Worm (Caenorhabditis elegans) whole organism, young adult: ENCODE data around the gene H12D21.6.

Experiments
- F22D6.2 ChIP-seq: sonication (generic microtip); optimal IDR thresholded peaks from 2 replicates; lab custom pipeline; 2016; ENCODE audit warnings: mild to moderate bottlenecking, missing genetic modification characterization, missing compliant biosample characterization
- K12H6.12 ChIP-seq: fragments of 200-800 bp; sonication (Bioruptor generic); optimal IDR thresholded peaks from 2 replicates; lab custom pipeline; 2018; ENCODE audit warnings: mild to moderate bottlenecking, missing genetic modification characterization, missing compliant biosample characterization
- Y53F4B.3 ChIP-seq: fragments of 200-800 bp; sonication (Bioruptor generic); IDR thresholded peaks from 2 replicates; pipeline ENCODE4 v1.3.6; 2022; ENCODE audit warnings: missing genetic modification reagents, missing genetic modification characterization, missing compliant biosample characterization
- akir-1 ChIP-seq: fragments of 200-800 bp; sonication (Bioruptor generic); optimal IDR thresholded peaks from 2 replicates; lab custom pipeline; 2018; ENCODE audit warnings: mild to moderate bottlenecking, missing genetic modification characterization, moderate library complexity, missing compliant biosample characterization
- ama-1 ChIP-seq, 3 experiments: fragments of 150-350 bp in 1 of 3; sonication (generic microtip) in 2 of 3; optimal IDR thresholded peaks; 2 replicates each; lab custom pipeline; 2014 to 2018; ENCODE audit warnings: missing biosample characterization in 2 of 3, missing genetic modification characterization in 2 of 3, missing genetic modification reagents in 2 of 3
- aptf-3 ChIP-seq: fragments of 200-800 bp; sonication (Bioruptor generic); IDR thresholded peaks from 2 replicates; pipeline ENCODE4 v1.3.6; 2022; ENCODE audit warnings: missing genetic modification characterization, missing compliant biosample characterization
- atf-7 ChIP-seq: sonication (generic microtip); optimal IDR thresholded peaks from 2 replicates; lab custom pipeline; 2017; ENCODE audit warnings: mild to moderate bottlenecking, missing genetic modification characterization, missing compliant biosample characterization
- cebp-1 ChIP-seq, 2 experiments: fragments of 200-800 bp in 1 of 2; sonication (Bioruptor generic) in 1 of 2; sonication (generic microtip) in 1 of 2; IDR thresholded peaks in 1 of 2; optimal IDR thresholded peaks in 1 of 2; 2 replicates each; pipeline versions ENCODE4 v1.3.6 to Lab custom; 2017 to 2022; ENCODE audit warnings: missing compliant biosample characterization in 2 of 2, missing genetic modification characterization in 2 of 2, mild to moderate bottlenecking in 1 of 2, missing genetic modification reagents in 1 of 2, moderate library complexity in 1 of 2
- ceh-58 ChIP-seq: fragments of 200-800 bp; sonication (Bioruptor generic); IDR thresholded peaks from 2 replicates; pipeline ENCODE4 v1.3.6; 2022; ENCODE audit warnings: missing genetic modification characterization, missing compliant biosample characterization
- ceh-79 ChIP-seq: sonication (generic microtip); optimal IDR thresholded peaks from 2 replicates; lab custom pipeline; 2017; ENCODE audit warnings: mild to moderate bottlenecking, missing genetic modification characterization, missing compliant biosample characterization
- ceh-91 ChIP-seq: fragments of 200-800 bp; sonication (Bioruptor generic); IDR thresholded peaks from 2 replicates; pipeline ENCODE4 v1.3.6; 2022; ENCODE audit warnings: missing genetic modification reagents, missing genetic modification characterization, missing compliant biosample characterization
- dox-1 ChIP-seq: fragments of 200-800 bp; sonication (Bioruptor generic); IDR thresholded peaks from 2 replicates; pipeline ENCODE4 v1.3.6; 2022; ENCODE audit warnings: missing genetic modification reagents, missing genetic modification characterization, missing compliant biosample characterization
- egrh-3 ChIP-seq: fragments of 200-800 bp; sonication (Bioruptor generic); IDR thresholded peaks from 2 replicates; pipeline ENCODE4 v1.3.6; 2022; ENCODE audit warnings: missing genetic modification reagents, missing genetic modification characterization, missing compliant biosample characterization
- gei-17 ChIP-seq: fragments of 200-800 bp; sonication (Bioruptor generic); optimal IDR thresholded peaks from 2 replicates; lab custom pipeline; 2018; ENCODE audit warnings: mild to moderate bottlenecking, missing genetic modification characterization, missing compliant biosample characterization
- hmg-20 ChIP-seq: fragments of 200-800 bp; sonication (Bioruptor generic); IDR thresholded peaks from 2 replicates; pipeline ENCODE4 v1.3.6; 2022; ENCODE audit warnings: missing genetic modification reagents, missing genetic modification characterization, missing compliant biosample characterization
- let-607 ChIP-seq, 2 experiments: fragments of 200-800 bp in 1 of 2; sonication (Bioruptor generic) in 1 of 2; sonication (generic microtip) in 1 of 2; optimal IDR thresholded peaks; 2 replicates each; lab custom pipeline; 2016 to 2018; ENCODE audit warnings: mild to moderate bottlenecking in 2 of 2, missing compliant biosample characterization in 2 of 2, missing genetic modification characterization in 2 of 2, moderate library complexity in 2 of 2, missing genotype in 1 of 2
- lsy-27 ChIP-seq: sonication (generic microtip); optimal IDR thresholded peaks from 2 replicates; lab custom pipeline; 2017; ENCODE audit warnings: missing genetic modification characterization, mild to moderate bottlenecking, missing compliant biosample characterization, antibody characterized with exemption, missing genotype, borderline replicate concordance; ENCODE audit not compliant: insufficient read depth
- nfyb-1 ChIP-seq: fragments of 200-800 bp; sonication (Bioruptor generic); IDR thresholded peaks from 2 replicates; pipeline ENCODE4 v1.3.6; 2022; ENCODE audit warnings: missing genetic modification reagents, missing genetic modification characterization, missing compliant biosample characterization
- nhr-179 ChIP-seq: sonication (generic microtip); optimal IDR thresholded peaks from 2 replicates; lab custom pipeline; 2016; ENCODE audit warnings: mild to moderate bottlenecking, missing genetic modification characterization, missing compliant biosample characterization
- nhr-27 ChIP-seq: fragments of 200-800 bp; sonication (Bioruptor generic); optimal IDR thresholded peaks from 2 replicates; lab custom pipeline; 2018; ENCODE audit warnings: mild to moderate bottlenecking, missing genetic modification characterization, moderate library complexity, missing compliant biosample characterization
- snpc-1.1 ChIP-seq: sonication (generic microtip); optimal IDR thresholded peaks from 2 replicates; lab custom pipeline; 2017; ENCODE audit warnings: missing genetic modification characterization, mild to moderate bottlenecking, missing compliant biosample characterization, antibody characterized with exemption, moderate library complexity, missing genotype, missing genetic modification reagents; ENCODE audit not compliant: insufficient read depth
- tbx-9 ChIP-seq: sonication (generic microtip); optimal IDR thresholded peaks from 2 replicates; lab custom pipeline; 2016; ENCODE audit warnings: borderline replicate concordance, missing genetic modification characterization, inconsistent platforms, missing compliant biosample characterization
- unc-130 ChIP-seq: sonication (generic microtip); optimal IDR thresholded peaks from 2 replicates; lab custom pipeline; 2016; ENCODE audit warnings: missing genetic modification reagents, missing genetic modification characterization, missing compliant biosample characterization
- ztf-22 ChIP-seq: fragments of 200-800 bp; sonication (Bioruptor generic); optimal IDR thresholded peaks from 2 replicates; lab custom pipeline; 2018; ENCODE audit warnings: mild to moderate bottlenecking, missing genetic modification characterization, moderate library complexity, missing compliant biosample characterization
- ztf-26 ChIP-seq: sonication (generic microtip); optimal IDR thresholded peaks from 2 replicates; lab custom pipeline; 2017; ENCODE audit warnings: missing genetic modification characterization, missing compliant biosample characterization

H12D21.6 gene

ce11 chrV:14943774-14944173 lies 46.1 kb upstream of the H12D21.6 start:
- TF ChIP-seq let-607 (tag; optimal IDR thresholded peaks at IDR 0.05; lab: Kevin White, UChicago) (no peak), nhr-179 (tag; lab: Kevin White, UChicago) (no peak)

- TF ChIP-seq ama-1 (optimal IDR thresholded peaks at IDR 0.05; lab: Kevin White, UChicago), result no peak
- no peak for TF ChIP-seq ama-1 (GFP tag; optimal IDR thresholded peaks at IDR 0.05; lab: Kevin White, UChicago)
- TF ChIP-seq unc-130 (GFP tag; lab: Kevin White, UChicago), result no peak
- TF ChIP-seq let-607 (tag; optimal IDR thresholded peaks at IDR 0.05; lab: Kevin White, UChicago), result no peak
- no peak for TF ChIP-seq ztf-22
Measured at ce11 chrV:14942898-14943297, 45.3 kb upstream of the H12D21.6 start.

- TF ChIP-seq Y53F4B.3 (GFP tag; lab: Robert Waterston, UW), result no peak
- no peak for TF ChIP-seq gei-17 (GFP tag; lab: Kevin White, UChicago)
- TF ChIP-seq tbx-9 (tag; lab: Kevin White, UChicago), result no peak
- TF ChIP-seq nhr-179 (tag; lab: Kevin White, UChicago), result no peak
- no peak for TF ChIP-seq nhr-27 (tag; lab: Kevin White, UChicago)
- TF ChIP-seq dox-1 (GFP tag; lab: Robert Waterston, UW), result no peak
- TF ChIP-seq ztf-26 (tag; lab: Kevin White, UChicago), result no peak
- no peak for TF ChIP-seq atf-7 (tag; lab: Kevin White, UChicago)
Measured at ce11 chrV:14936587-14936986, 39.0 kb upstream of the H12D21.6 start, which contains the start of gene C30G7.2. Gene C30G7.2 (plus strand): TSS chrV:14936887.

- 0 out of 2 replicates have a peak, but pooled peaks have one; percentile 28 for TF ChIP-seq nfyb-1
- peak; percentile 57; the same call in 1 of the 2 replicates for TF ChIP-seq aptf-3 (GFP tag; lab: Robert Waterston, UW)
- 0 out of 2 replicates have a peak, but pooled peaks have one; percentile 17 for TF ChIP-seq hmg-20
- TF ChIP-seq egrh-3 (GFP tag; lab: Robert Waterston, UW), result peak; percentile 43; the same call in 1 of the 2 replicates
- no peak for TF ChIP-seq cebp-1 (GFP tag; IDR thresholded peaks at IDR 0.05; lab: Robert Waterston, UW)
- no peak for TF ChIP-seq cebp-1 (tag; optimal IDR thresholded peaks at IDR 0.05; lab: Kevin White, UChicago)
Measured at ce11 chrV:14933450-14934218, 36.0 kb upstream of the H12D21.6 start.

- TF ChIP-seq K12H6.12 (tag; lab: Kevin White, UChicago) (peak; percentile 21), F22D6.2 (tag; lab: Kevin White, UChicago) (no peak), ceh-79 (no peak)
- TF ChIP-seq, all 124 proteins: peak for 1
Measured at ce11 chrV:14930168-14930567, 32.5 kb upstream of the H12D21.6 start.

ce11 chrV:14928248-14928647 lies 30.6 kb upstream of the H12D21.6 start, which contains the start of gene srg-55:
Gene srg-55 (minus strand): TSS chrV:14928348.
- no peak for TF ChIP-seq aptf-3 (GFP tag; lab: Robert Waterston, UW)
- no peak for TF ChIP-seq ceh-58
- no peak for TF ChIP-seq akir-1 (GFP tag; lab: Kevin White, UChicago)
- TF ChIP-seq ceh-91 (GFP tag; lab: Robert Waterston, UW), result no peak
- TF ChIP-seq lsy-27 (tag; lab: Kevin White, UChicago), result no peak
- no peak for TF ChIP-seq snpc-1.1 (tag; lab: Kevin White, UChicago)
